Fruit fly (Drosophila melanogaster) whole organism, prepupa: ENCODE results near the gene Nepl16.

Source experiments
- CG3919 ChIP-seq: fragments of 200-800 bp; sonication (Bioruptor generic); optimal IDR thresholded peaks from 3 replicates; lab custom pipeline; 2016; ENCODE audit warnings: missing biosample characterization, missing genetic modification characterization
- CG6792 ChIP-seq: fragments of 200-800 bp; sonication (Bioruptor generic); optimal IDR thresholded peaks from 3 replicates; lab custom pipeline; 2016; ENCODE audit warnings: missing biosample characterization, missing genetic modification characterization
- CG8632 ChIP-seq: fragments of 200-800 bp; sonication (Bioruptor generic); optimal IDR thresholded peaks from 3 replicates; lab custom pipeline; 2016; ENCODE audit warnings: missing biosample characterization, missing genetic modification characterization
- Gug ChIP-seq: fragments of 200-800 bp; sonication (Bioruptor generic); IDR thresholded peaks from 2 replicates; pipeline ENCODE4 v1.3.6; 2022; ENCODE audit warnings: missing biosample characterization, missing genetic modification characterization
- Hr4 ChIP-seq: fragments of 200-800 bp; sonication (Bioruptor generic); optimal IDR thresholded peaks from 3 replicates; lab custom pipeline; 2016; ENCODE audit warnings: missing biosample characterization, missing genetic modification characterization
- fd59A ChIP-seq: fragments of 200-800 bp; sonication (Bioruptor generic); optimal IDR thresholded peaks from 2 replicates; lab custom pipeline; 2017; ENCODE audit warnings: missing biosample characterization, mild to moderate bottlenecking, missing genetic modification characterization, missing genetic modification reagents

- TF ChIP-seq fd59A (GFP tag; lab: Kevin White, UChicago), result no peak
- TF ChIP-seq Hr4 (GFP tag; lab: Kevin White, UChicago), result no peak
- TF ChIP-seq CG8632 (GFP tag; lab: Kevin White, UChicago), result no peak
- no peak for TF ChIP-seq CG6792 (GFP tag; lab: Kevin White, UChicago)
- no peak for TF ChIP-seq CG3919 (GFP tag; lab: Kevin White, UChicago)
- TF ChIP-seq Gug (GFP tag; lab: Robert Waterston, UW), result no peak
Observed at dm6 chr3R:25152342-25152741, 40.0 kb upstream of the Nepl16 start.
